1 fruit fly cellular context compared by ENCODE assay signal in the genomic region with DNA sequence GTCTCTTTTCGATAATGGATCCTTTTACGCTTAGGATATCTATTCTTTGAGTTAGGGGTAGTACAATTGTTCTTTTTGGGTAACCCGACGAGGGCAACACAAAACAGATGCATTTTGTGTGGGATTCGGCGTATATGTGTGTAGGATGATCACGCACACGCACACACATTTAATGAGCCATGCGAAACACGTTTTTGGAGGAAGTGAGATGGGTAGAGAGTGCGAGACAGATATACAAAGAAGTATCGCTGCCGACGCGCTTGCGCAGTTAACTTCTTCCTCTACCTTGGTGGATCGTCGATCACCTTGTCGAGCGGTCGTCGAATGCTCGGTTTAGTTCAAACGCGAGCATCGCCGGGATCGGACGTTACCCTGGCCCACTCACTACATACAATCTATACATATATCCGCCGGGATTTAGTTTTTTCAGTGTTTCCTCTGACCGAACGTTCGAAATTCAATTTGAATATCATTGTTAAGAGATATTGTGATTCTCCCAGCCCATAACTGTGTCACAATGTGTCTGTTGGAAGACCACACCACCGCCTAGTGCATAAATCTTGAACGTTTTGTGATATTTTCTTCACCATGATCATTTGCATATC.
TF ChIP-seq lines count a peak whose summit lies in the region.

No protein-coding gene starts in this region.

TF ChIP-seq in whole organism, embryonic, 481 proteins besides CTCF, POLR2A, EP300 and RAD21 (continued from another document):
- TF ChIP-seq tup (GFP tag; optimal IDR thresholded peaks at IDR 0.05; lab: Kevin White, UChicago) (no peak), CG43689 (GFP tag; IDR thresholded peaks at IDR 0.05; lab: Robert Waterston, UW) (no peak), bigmax (GFP tag; optimal IDR thresholded peaks at IDR 0.05; lab: Kevin White, UChicago) (no peak), rib (GFP tag; IDR thresholded peaks at IDR 0.05; lab: Robert Waterston, UW) (peak; percentile 49; the same call in 1 of the 2 replicates), CG10979 (tag; optimal IDR thresholded peaks at IDR 0.05; lab: Kevin White, UChicago) (no peak), fd96Cb (tag; optimal IDR thresholded peaks at IDR 0.05; lab: Kevin White, UChicago) (no peak), Xrp1 (GFP tag; IDR thresholded peaks at IDR 0.05; lab: Robert Waterston, UW) (no peak), CG15514 (GFP tag; optimal IDR thresholded peaks at IDR 0.05; lab: Kevin White, UChicago) (no peak), Usf (GFP tag; optimal IDR thresholded peaks at IDR 0.05; lab: Kevin White, UChicago) (no peak), Dbx (GFP tag; IDR thresholded peaks at IDR 0.05; lab: Robert Waterston, UW) (no peak), Nf-YB (GFP tag; optimal IDR thresholded peaks at IDR 0.05; lab: Kevin White, UChicago) (no peak), CG8290 (GFP tag; optimal IDR thresholded peaks at IDR 0.05; lab: Kevin White, UChicago) (no peak), CG8290 (tag; optimal IDR thresholded peaks at IDR 0.05; lab: Kevin White, UChicago) (no peak), CG11093 (GFP tag; IDR thresholded peaks at IDR 0.05; lab: Robert Waterston, UW) (no peak), CG17912 (GFP tag; optimal IDR thresholded peaks at IDR 0.05; lab: Kevin White, UChicago) (no peak), CG3281 (GFP tag; optimal IDR thresholded peaks at IDR 0.05; lab: Kevin White, UChicago) (no peak), Hr3 (GFP tag; optimal IDR thresholded peaks at IDR 0.05; lab: Kevin White, UChicago) (no peak), row (GFP tag; IDR thresholded peaks at IDR 0.05; lab: Robert Waterston, UW) (no peak; the same call in 2 of the 3 replicates)
TF ChIP-seq in whole organism, embryonic: peak in this region for 54.
